Fruit fly (Drosophila melanogaster): ENCODE results near the gene Pgant35A.
A peak's percentile ranks its signal among the peaks of the same experiment; 100 is the strongest.

Gene Pgant35A

DNA sequence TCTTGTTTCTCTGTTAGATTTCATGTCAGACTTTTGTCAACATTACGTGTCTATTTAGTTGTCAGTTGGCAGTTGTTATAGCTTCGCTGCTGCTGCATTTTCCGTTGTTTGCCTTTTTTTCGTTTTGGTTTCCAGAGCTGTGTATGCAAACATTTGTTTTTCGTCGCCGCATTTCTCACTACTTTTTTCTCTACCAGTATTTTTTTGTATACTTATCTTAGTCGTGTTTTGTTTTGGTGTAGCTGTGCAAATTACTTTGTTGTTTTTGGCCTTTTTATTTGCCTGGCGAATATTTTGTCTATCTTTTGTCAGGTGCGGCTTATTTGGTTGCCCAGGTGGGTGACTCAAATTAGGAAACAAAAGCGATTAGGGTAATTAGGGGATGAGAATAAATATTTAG is 39.5 kb downstream of the Pgant35A start:
- TF ChIP-seq rn (GFP tag; IDR thresholded peaks at IDR 0.05) (no peak), CG15710 (tag; optimal IDR thresholded peaks at IDR 0.05) (no peak), CG12605 (GFP tag; IDR thresholded peaks at IDR 0.05) (no peak), CG8159 (tag; optimal IDR thresholded peaks at IDR 0.05) (no peak), gl (tag; optimal IDR thresholded peaks at IDR 0.05) (no peak), fd96Ca (GFP tag; IDR thresholded peaks at IDR 0.05) (no peak), CG9948 (tag; optimal IDR thresholded peaks at IDR 0.05) (no peak), CG10348 (GFP tag; IDR thresholded peaks at IDR 0.05) (no peak), Snoo (tag; optimal IDR thresholded peaks at IDR 0.05) (no peak)

DNA sequence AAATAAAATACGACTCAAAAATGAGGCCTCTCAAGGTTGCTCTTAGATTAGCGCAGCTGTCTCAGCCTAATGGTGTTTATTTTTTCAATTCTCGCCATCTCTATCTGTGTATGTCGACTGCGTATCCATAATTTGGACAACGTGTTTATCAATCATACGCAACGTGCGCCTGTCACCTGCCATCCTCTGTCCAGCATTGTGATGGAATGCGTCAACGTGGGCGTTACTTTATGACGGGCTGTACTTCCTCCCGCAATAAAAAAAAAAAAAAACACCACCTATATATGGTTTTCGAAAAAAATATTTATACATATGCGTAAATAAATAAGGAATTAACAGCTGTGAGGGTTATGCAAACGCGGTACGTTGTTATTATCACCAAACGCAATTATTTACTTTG is 40.3 kb downstream of the Pgant35A start:
- no peak for TF ChIP-seq CG32121 (GFP tag; IDR thresholded peaks at IDR 0.05)
- no peak for TF ChIP-seq rn (GFP tag; IDR thresholded peaks at IDR 0.05)
- TF ChIP-seq CG12605 (GFP tag; IDR thresholded peaks at IDR 0.05), result no peak
- TF ChIP-seq D1 (tag; optimal IDR thresholded peaks at IDR 0.05), result no peak
- TF ChIP-seq EcR (GFP tag; optimal IDR thresholded peaks at IDR 0.05), result no peak

DNA sequence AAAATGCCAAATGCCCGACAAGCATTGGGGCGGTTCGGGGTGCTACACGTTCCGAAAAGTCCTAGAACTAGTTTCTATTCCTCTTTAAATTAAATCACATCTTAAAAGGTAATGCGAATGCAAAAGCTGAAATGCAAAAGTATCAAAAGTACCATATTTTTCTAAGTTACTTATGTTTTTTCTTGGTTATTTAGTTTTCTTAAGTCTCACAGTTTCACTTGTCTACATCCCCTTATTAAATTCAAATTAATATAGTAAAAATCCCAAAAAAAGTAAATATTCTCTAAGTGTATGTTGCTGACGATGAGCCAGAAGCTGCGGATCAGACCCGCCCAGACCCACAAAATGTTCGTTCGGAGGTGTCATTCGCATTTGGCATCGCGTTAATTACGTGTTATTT is 41.6 kb downstream of the Pgant35A start:
- TF ChIP-seq Snoo (tag; optimal IDR thresholded peaks at IDR 0.05) (peak; percentile 27), CG4496 (GFP tag; IDR thresholded peaks at IDR 0.05) (no peak), CG34367 (tag; optimal IDR thresholded peaks at IDR 0.05) (no peak), D1 (tag; optimal IDR thresholded peaks at IDR 0.05) (no peak), Pif1A (GFP tag; optimal IDR thresholded peaks at IDR 0.05) (no peak), CG8301 (tag; optimal IDR thresholded peaks at IDR 0.05) (peak; percentile 41), CG15710 (tag; optimal IDR thresholded peaks at IDR 0.05) (peak; percentile 1), CG9948 (tag; optimal IDR thresholded peaks at IDR 0.05) (peak; percentile 18), gl (tag; optimal IDR thresholded peaks at IDR 0.05) (no peak), CG8159 (tag; optimal IDR thresholded peaks at IDR 0.05) (peak; percentile 64), CG14655 (GFP tag; optimal IDR thresholded peaks at IDR 0.05) (peak; percentile 55), rn (GFP tag; IDR thresholded peaks at IDR 0.05) (no peak), Ets98B (GFP tag; IDR thresholded peaks at IDR 0.05) (no peak), CG17806 (tag; optimal IDR thresholded peaks at IDR 0.05) (peak; percentile 36), CG13204 (GFP tag; optimal IDR thresholded peaks at IDR 0.05) (no peak), EcR (GFP tag; optimal IDR thresholded peaks at IDR 0.05) (no peak), CG10348 (GFP tag; IDR thresholded peaks at IDR 0.05) (no peak), fd96Ca (GFP tag; IDR thresholded peaks at IDR 0.05) (no peak), Pif1B (GFP tag; optimal IDR thresholded peaks at IDR 0.05) (no peak), CG32121 (GFP tag; IDR thresholded peaks at IDR 0.05) (peak; percentile 8; the same call in 1 of the 2 replicates), CG12605 (GFP tag; IDR thresholded peaks at IDR 0.05) (no peak)

DNA sequence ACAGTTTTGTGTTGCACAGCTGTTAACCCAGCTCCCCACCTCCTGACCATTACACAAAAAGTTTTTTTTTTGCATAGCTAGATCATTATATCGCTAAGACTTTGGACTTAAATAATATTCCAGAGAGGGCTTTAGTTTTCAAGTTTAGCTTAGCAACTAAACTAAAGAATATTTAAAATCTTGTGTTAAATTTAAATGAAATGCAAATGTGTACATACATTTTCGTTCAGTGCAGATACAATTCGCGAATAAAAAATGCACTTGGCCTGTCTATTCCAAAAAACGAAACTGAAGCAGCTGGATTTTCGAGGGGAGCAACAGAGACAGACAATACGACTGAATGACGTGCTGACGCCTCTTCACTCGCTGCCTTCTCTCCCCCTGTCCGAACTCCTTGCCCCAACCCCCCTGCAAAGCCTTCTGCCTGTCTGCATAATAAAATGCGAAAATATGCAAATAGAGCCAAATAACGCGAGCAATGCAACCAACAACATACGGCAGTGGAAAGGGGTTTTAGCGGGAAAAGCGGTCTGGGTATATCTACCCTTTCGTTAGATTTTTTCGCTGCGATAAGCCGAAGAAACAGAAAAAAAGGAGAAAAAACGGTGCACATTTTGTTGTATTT is 42.7 kb downstream of the Pgant35A start:
- TF ChIP-seq D1 (tag; optimal IDR thresholded peaks at IDR 0.05) (no peak), EcR (GFP tag; optimal IDR thresholded peaks at IDR 0.05) (no peak), Pif1A (GFP tag; optimal IDR thresholded peaks at IDR 0.05) (peak; percentile 17), CG17806 (tag; optimal IDR thresholded peaks at IDR 0.05) (peak; percentile 31), fd96Ca (GFP tag; IDR thresholded peaks at IDR 0.05) (no peak), CG12605 (GFP tag; IDR thresholded peaks at IDR 0.05) (no peak), gl (tag; optimal IDR thresholded peaks at IDR 0.05) (no peak), CG13204 (GFP tag; optimal IDR thresholded peaks at IDR 0.05) (no peak), CG14655 (GFP tag; optimal IDR thresholded peaks at IDR 0.05) (peak; percentile 38), CG15710 (tag; optimal IDR thresholded peaks at IDR 0.05) (no peak), CG8301 (tag; optimal IDR thresholded peaks at IDR 0.05) (no peak), Pif1B (GFP tag; optimal IDR thresholded peaks at IDR 0.05) (no peak), CG9948 (tag; optimal IDR thresholded peaks at IDR 0.05) (no peak), Snoo (tag; optimal IDR thresholded peaks at IDR 0.05) (no peak), rn (GFP tag; IDR thresholded peaks at IDR 0.05) (0 out of 2 replicates have a peak, but pooled peaks have one; percentile 14), CG34367 (tag; optimal IDR thresholded peaks at IDR 0.05) (no peak), CG4496 (GFP tag; IDR thresholded peaks at IDR 0.05) (peak; percentile 68; the same call in 2 of the 3 replicates), CG8159 (tag; optimal IDR thresholded peaks at IDR 0.05) (no peak), CG32121 (GFP tag; IDR thresholded peaks at IDR 0.05) (no peak), CG10348 (GFP tag; IDR thresholded peaks at IDR 0.05) (no peak), Ets98B (GFP tag; IDR thresholded peaks at IDR 0.05) (no peak)

DNA sequence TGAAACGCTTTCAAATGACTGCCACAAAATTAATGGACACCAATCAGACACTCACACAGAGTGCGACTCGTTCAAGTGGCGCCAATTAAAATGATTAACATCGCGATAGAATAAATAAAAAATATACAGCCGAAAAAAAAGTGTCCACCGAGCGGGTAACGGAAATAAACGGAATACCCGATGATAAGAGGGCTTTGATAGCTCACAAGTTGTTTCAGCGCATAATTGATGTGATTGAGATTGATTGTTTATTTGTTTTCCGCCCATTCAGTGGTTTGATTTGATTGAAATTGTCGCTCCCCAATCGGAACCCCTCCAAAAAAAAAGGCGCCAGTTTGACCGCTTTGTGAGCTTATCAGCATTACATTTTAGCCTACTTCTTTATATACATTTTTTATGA is 44.5 kb downstream of the Pgant35A start:
- TF ChIP-seq CG17806 (tag; optimal IDR thresholded peaks at IDR 0.05), result no peak
- no peak for TF ChIP-seq CG8159 (tag; optimal IDR thresholded peaks at IDR 0.05)
- no peak for TF ChIP-seq CG32121 (GFP tag; IDR thresholded peaks at IDR 0.05)
- no peak for TF ChIP-seq CG9948 (tag; optimal IDR thresholded peaks at IDR 0.05)
- TF ChIP-seq rn (GFP tag; IDR thresholded peaks at IDR 0.05), result no peak
- no peak for TF ChIP-seq CG34367 (tag; optimal IDR thresholded peaks at IDR 0.05)
- TF ChIP-seq CG8301 (tag; optimal IDR thresholded peaks at IDR 0.05), result no peak
- TF ChIP-seq EcR (GFP tag; optimal IDR thresholded peaks at IDR 0.05), result no peak
- no peak for TF ChIP-seq CG10348 (GFP tag; IDR thresholded peaks at IDR 0.05)
- TF ChIP-seq CG15710 (tag; optimal IDR thresholded peaks at IDR 0.05), result no peak

DNA sequence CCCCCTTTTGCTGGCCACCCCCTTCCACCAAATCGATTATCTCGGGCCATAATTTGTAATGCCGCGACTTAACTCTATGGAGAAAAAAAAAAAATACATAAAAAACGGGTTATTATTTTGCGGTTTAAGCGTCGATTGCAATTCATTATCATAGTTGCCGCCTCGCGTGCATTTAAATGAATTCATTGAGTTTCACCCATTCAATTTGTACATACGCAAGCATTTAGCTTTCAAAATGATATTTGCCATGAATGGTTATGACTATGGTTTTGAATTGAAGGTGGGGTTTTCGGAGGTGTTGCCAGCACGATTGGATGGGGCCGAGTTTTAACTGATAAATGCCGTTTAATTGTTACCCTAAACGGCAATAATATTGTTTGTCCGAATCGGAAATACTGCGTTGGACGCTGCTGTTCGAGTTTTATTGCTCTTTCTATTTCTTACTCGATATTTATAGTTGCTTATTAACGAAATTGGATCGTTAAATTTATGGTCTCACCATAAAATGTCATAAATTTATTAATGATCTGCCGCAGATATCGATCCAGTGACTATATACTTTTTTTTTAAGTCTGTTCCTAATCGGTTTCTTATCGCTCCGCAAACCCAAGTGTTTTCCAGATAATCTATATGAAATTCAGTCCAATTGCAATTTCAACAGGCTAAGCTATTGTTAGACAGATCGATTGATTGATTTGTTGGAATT is 45.8 kb downstream of the Pgant35A start:
- TF ChIP-seq CG13204 (GFP tag; optimal IDR thresholded peaks at IDR 0.05) (no peak), CG4496 (GFP tag; IDR thresholded peaks at IDR 0.05) (0 out of 3 replicates have a peak, but pooled peaks have one; percentile 19), Snoo (tag; optimal IDR thresholded peaks at IDR 0.05) (no peak)

All from whole organism, pupa.